Fruit fly (Drosophila melanogaster) whole organism, embryonic: ENCODE measurements around the gene CG6574.

ENCODE experiments used
- Taf1 ChIP-seq: fragments of 200-800 bp; sonication (Bioruptor generic); IDR thresholded peaks from 2 replicates; pipeline ENCODE4 v1.3.6; 2022; ENCODE audit warnings: missing biosample characterization, missing genetic modification characterization
- h ChIP-seq: fragments of >200 bp; optimal IDR thresholded peaks from 2 replicates; lab custom pipeline; 2017
- z ChIP-seq: fragments of 200-800 bp; sonication (Bioruptor generic); IDR thresholded peaks from 3 replicates; pipeline ENCODE4 v1.3.6; 2022; ENCODE audit warnings: missing biosample characterization, missing genetic modification characterization

DNA sequence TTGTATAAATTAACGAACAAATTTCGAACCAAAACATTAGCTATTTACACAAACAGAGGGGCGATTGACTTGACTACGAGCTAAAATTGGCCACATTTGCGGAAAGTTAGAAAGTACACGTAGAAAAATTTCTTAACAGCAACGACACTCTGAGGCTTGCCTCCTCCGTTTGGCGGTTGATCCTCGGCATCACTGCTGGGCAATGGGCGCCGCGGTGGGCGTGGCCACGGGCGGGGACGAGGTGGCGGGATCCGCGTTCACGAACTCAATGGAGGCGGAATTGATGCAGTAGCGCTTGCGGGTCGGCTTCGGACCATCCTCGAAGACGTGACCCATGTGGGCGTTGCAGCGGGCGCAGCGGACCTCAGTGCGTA lies 645 bp upstream of the CG6574 start:
- TF ChIP-seq z (GFP tag; lab: Robert Waterston, UW): no peak
- TF ChIP-seq h (lab: Kevin White, UChicago): no peak
- no peak for TF ChIP-seq Taf1
